Fruit fly (Drosophila melanogaster): ENCODE results near the gene pxb.

DNA sequence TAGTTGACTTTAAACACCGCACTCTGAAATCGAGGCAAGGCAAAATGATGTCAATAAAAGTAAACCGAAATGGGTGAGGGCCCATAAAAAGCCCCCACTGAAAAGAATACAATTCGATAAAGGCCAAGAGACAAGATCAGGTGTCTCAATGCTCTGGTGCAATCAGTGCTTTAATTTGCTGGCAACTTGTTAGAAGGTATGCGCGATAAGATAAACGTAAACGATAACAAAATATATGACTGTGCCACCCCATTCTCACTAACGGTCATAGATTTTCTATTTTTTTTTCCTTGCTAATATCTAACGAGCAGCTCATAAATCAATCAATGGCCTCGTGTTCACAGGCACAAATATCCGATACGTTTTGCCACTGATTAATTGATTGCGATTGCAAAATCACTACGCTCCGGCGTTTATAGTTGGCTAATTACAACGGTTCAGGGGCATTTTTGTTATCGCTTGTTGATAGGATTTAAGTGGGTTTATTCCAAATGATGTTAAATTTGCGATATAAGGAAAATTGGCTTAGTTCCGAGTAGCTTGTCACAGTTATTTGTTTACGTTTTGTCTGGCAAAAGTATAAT is 30.6 kb downstream of the pxb start:
- TF ChIP-seq CG8478 (optimal IDR thresholded peaks at IDR 0.05) (no peak), CTCF (optimal IDR thresholded peaks at IDR 0.05) (no peak)
